Fruit fly (Drosophila melanogaster): ENCODE results near the gene Arc42.
A peak's percentile ranks its signal among the peaks of the same experiment; 100 is the strongest.

DNA sequence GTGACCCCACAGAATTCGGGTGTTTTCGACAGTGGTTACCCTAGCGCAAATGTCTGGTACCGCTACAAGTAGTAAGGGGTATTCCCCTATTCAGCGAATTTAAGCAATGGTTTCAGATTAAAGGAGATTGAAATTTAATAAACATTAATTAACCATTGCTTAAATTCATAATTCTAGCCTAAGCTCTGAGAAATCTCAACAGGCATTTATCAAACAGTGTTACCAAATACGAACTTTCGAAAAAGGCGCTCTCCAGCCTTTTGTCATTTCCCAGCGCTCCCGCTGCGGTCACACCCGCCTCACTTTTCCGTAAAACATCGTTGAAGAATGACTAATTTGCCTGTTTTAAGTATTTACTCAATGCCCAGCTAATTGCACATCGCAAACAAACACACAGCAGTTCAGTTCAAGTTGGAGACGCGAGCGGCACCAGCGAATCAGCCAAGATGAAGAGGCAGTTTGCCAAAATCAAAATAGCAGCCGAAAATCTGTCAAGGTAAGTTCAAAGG, 27.4 kb downstream of the Arc42 start, which contains the start of the genes Surf6 and RhoGAP92B:
- TF ChIP-seq cnc (optimal IDR thresholded peaks at IDR 0.05) (no peak), CG7101 (tag; optimal IDR thresholded peaks at IDR 0.05) (peak; percentile 63), pad (GFP tag; optimal IDR thresholded peaks at IDR 0.05) (peak; percentile 58), cic (GFP tag; optimal IDR thresholded peaks at IDR 0.05) (peak; percentile 80), tj (GFP tag; optimal IDR thresholded peaks at IDR 0.05) (peak; percentile 72), kay (GFP tag; ENCODE audit: borderline replicate concordance) (peak; percentile 94), Clk (GFP tag; optimal IDR thresholded peaks at IDR 0.05) (peak; percentile 36), toe (GFP tag; optimal IDR thresholded peaks at IDR 0.05) (no peak), Crg-1 (GFP tag; optimal IDR thresholded peaks at IDR 0.05) (peak; percentile 46), CG14711 (tag; optimal IDR thresholded peaks at IDR 0.05) (peak; percentile 74), Hr96 (GFP tag; optimal IDR thresholded peaks at IDR 0.05) (no peak), bab1 (GFP tag; optimal IDR thresholded peaks at IDR 0.05) (peak; percentile 92), CG33017 (tag; optimal IDR thresholded peaks at IDR 0.05) (peak; percentile 38), CG12768 (GFP tag; optimal IDR thresholded peaks at IDR 0.05) (peak; percentile 77)
